Worm (Caenorhabditis elegans) whole organism, L1 larva: ENCODE results near the gene gly-14.
A peak's percentile ranks its signal among the peaks of the same experiment; 100 is the strongest.

Experiments
- C34B4.2 ChIP-seq: sonication (generic microtip); optimal IDR thresholded peaks from 2 replicates; lab custom pipeline; 2017; ENCODE audit warnings: mild to moderate bottlenecking, missing genetic modification characterization, missing compliant biosample characterization
- F16B12.6 ChIP-seq: fragments of 150-350 bp; optimal IDR thresholded peaks from 2 replicates; lab custom pipeline; 2014; ENCODE audit warnings: missing biosample characterization, missing genetic modification characterization
- Y116A8C.19 ChIP-seq: sonication (generic microtip); optimal IDR thresholded peaks from 2 replicates; lab custom pipeline; 2016; ENCODE audit warnings: missing compliant biosample characterization, missing genetic modification characterization, borderline replicate concordance
- alr-1 ChIP-seq: fragments of 200-800 bp; sonication (Bioruptor generic); optimal IDR thresholded peaks from 2 replicates; lab custom pipeline; 2018; ENCODE audit warnings: borderline replicate concordance, mild to moderate bottlenecking, missing genetic modification characterization, missing compliant biosample characterization
- aly-2 ChIP-seq: fragments of 150-350 bp; optimal IDR thresholded peaks from 2 replicates; lab custom pipeline; 2014; ENCODE audit warnings: missing biosample characterization, missing genetic modification characterization
- ama-1 ChIP-seq: fragments of 150-350 bp; optimal IDR thresholded peaks from 2 replicates; lab custom pipeline; 2014
- ceh-63 ChIP-seq: fragments of 200-800 bp; sonication (Bioruptor generic); optimal IDR thresholded peaks from 2 replicates; lab custom pipeline; 2018; ENCODE audit warnings: mild to moderate bottlenecking, missing genetic modification characterization, missing compliant biosample characterization
- ceh-8 ChIP-seq: fragments of 200-800 bp; sonication (Bioruptor generic); optimal IDR thresholded peaks from 2 replicates; lab custom pipeline; 2018; ENCODE audit warnings: mild to moderate bottlenecking, missing genetic modification characterization, moderate library complexity, missing compliant biosample characterization
- ceh-82 ChIP-seq, 3 experiments: fragments of 150-350 bp in 1 of 3; sonication (generic microtip) in 2 of 3; optimal IDR thresholded peaks; 2 replicates each; lab custom pipeline; 2014 to 2017; ENCODE audit warnings: missing biosample characterization in 3 of 3, missing genetic modification characterization in 3 of 3
- ceh-88 ChIP-seq: fragments of 200-800 bp; sonication (Bioruptor generic); IDR thresholded peaks from 2 replicates; pipeline ENCODE4 v1.3.6; 2022; ENCODE audit warnings: missing genetic modification characterization, missing compliant biosample characterization
- ces-1 ChIP-seq: fragments of 150-350 bp; optimal IDR thresholded peaks from 2 replicates; lab custom pipeline; 2014; ENCODE audit warnings: missing biosample characterization, missing genetic modification reagents, missing genetic modification characterization
- dpl-1 ChIP-seq, 3 experiments: fragments of 150-350 bp in 2 of 3; sonication (generic microtip) in 1 of 3; optimal IDR thresholded peaks; 2 replicates each; lab custom pipeline; 2014 to 2017; ENCODE audit warnings: missing biosample characterization in 3 of 3, missing genetic modification characterization in 3 of 3, missing genetic modification reagents in 3 of 3
- egl-27 ChIP-seq, 2 experiments: fragments of 150-350 bp in 1 of 2; sonication (generic microtip); optimal IDR thresholded peaks; 3 replicates each; lab custom pipeline; 2017 to 2018; ENCODE audit warnings: missing biosample characterization in 2 of 2, missing genetic modification characterization in 2 of 2, missing genetic modification reagents in 2 of 2
- elt-2 ChIP-seq: sonication (generic microtip); optimal IDR thresholded peaks from 2 replicates; lab custom pipeline; 2016; ENCODE audit warnings: missing genetic modification characterization, mild to moderate bottlenecking, inconsistent platforms, missing compliant biosample characterization, missing genetic modification reagents
- elt-3 ChIP-seq, 6 experiments: fragments of 150-350 bp in 1 of 6; sonication (generic microtip); optimal IDR thresholded peaks; 2 replicates each; lab custom pipeline; 2017 to 2018; ENCODE audit warnings: missing biosample characterization in 6 of 6, missing genetic modification characterization in 6 of 6, inconsistent platforms in 1 of 6
- fkh-8 ChIP-seq: sonication (generic microtip); optimal IDR thresholded peaks from 2 replicates; lab custom pipeline; 2016; ENCODE audit warnings: mild to moderate bottlenecking, missing genetic modification characterization, missing compliant biosample characterization
- grh-1 ChIP-seq: fragments of 200-800 bp; sonication (Bioruptor generic); IDR thresholded peaks from 2 replicates; pipeline ENCODE4 v1.3.6; 2022; ENCODE audit warnings: missing genetic modification reagents, missing genetic modification characterization, missing compliant biosample characterization
- hlh-17 ChIP-seq: fragments of 200-800 bp; sonication (Bioruptor generic); optimal IDR thresholded peaks from 2 replicates; lab custom pipeline; 2018; ENCODE audit warnings: missing genetic modification characterization, mild to moderate bottlenecking, missing compliant biosample characterization, moderate library complexity, borderline replicate concordance
- hpl-2 ChIP-seq: fragments of 150-350 bp; optimal IDR thresholded peaks from 2 replicates; lab custom pipeline; 2014; ENCODE audit warnings: missing biosample characterization, missing genetic modification reagents, missing genetic modification characterization
- isw-1 ChIP-seq: fragments of 200-800 bp; sonication (Bioruptor generic); IDR thresholded peaks from 2 replicates; pipeline ENCODE4 v1.3.6; 2022; ENCODE audit warnings: missing genetic modification characterization, missing compliant biosample characterization
- jun-1 ChIP-seq: fragments of 150-350 bp; optimal IDR thresholded peaks from 2 replicates; lab custom pipeline; 2014; ENCODE audit warnings: missing biosample characterization, missing genetic modification reagents, missing genetic modification characterization
- lin-35 ChIP-seq, 2 experiments: fragments of 150-350 bp; optimal IDR thresholded peaks; 2 replicates each; lab custom pipeline; 2014; ENCODE audit warnings: missing biosample characterization in 2 of 2, missing genetic modification characterization in 2 of 2, missing genetic modification reagents in 2 of 2
- lsy-2 ChIP-seq, 2 experiments: fragments of 150-350 bp; optimal IDR thresholded peaks; 2 replicates each; lab custom pipeline; 2014; ENCODE audit warnings: missing biosample characterization in 2 of 2, missing genetic modification characterization in 2 of 2
- mab-9 ChIP-seq: fragments of 200-800 bp; sonication (Bioruptor generic); IDR thresholded peaks from 2 replicates; pipeline ENCODE4 v1.3.6; 2022; ENCODE audit warnings: missing genetic modification reagents, missing genetic modification characterization, missing compliant biosample characterization
- nhr-11 ChIP-seq: fragments of 150-350 bp; optimal IDR thresholded peaks from 2 replicates; lab custom pipeline; 2014; ENCODE audit warnings: missing biosample characterization, missing genetic modification characterization
- nhr-12 ChIP-seq: sonication (generic microtip); optimal IDR thresholded peaks from 2 replicates; lab custom pipeline; 2017; ENCODE audit warnings: missing biosample characterization, missing genetic modification characterization
- nhr-19 ChIP-seq: fragments of 200-800 bp; sonication (Bioruptor generic); conservative IDR thresholded peaks from 2 replicates; pipeline ENCODE4 v1.3.6; 2022; ENCODE audit warnings: missing genetic modification characterization, missing compliant biosample characterization
- nhr-20 ChIP-seq: sonication (generic microtip); optimal IDR thresholded peaks from 2 replicates; lab custom pipeline; 2016; ENCODE audit warnings: mild to moderate bottlenecking, missing genetic modification characterization, missing compliant biosample characterization
- nhr-237 ChIP-seq: fragments of 150-350 bp; optimal IDR thresholded peaks from 2 replicates; lab custom pipeline; 2014; ENCODE audit warnings: missing biosample characterization, missing genetic modification characterization
- nhr-28 ChIP-seq: fragments of 150-350 bp; optimal IDR thresholded peaks from 2 replicates; lab custom pipeline; 2014; ENCODE audit warnings: missing biosample characterization, missing genetic modification characterization
- nhr-71 ChIP-seq: sonication (generic microtip); optimal IDR thresholded peaks from 2 replicates; lab custom pipeline; 2016; ENCODE audit warnings: mild to moderate bottlenecking, missing genetic modification characterization, moderate library complexity, missing compliant biosample characterization
- nhr-76 ChIP-seq: sonication (generic microtip); optimal IDR thresholded peaks from 2 replicates; lab custom pipeline; 2017; ENCODE audit warnings: missing biosample characterization, missing genetic modification characterization
- nhr-84 ChIP-seq: sonication (generic microtip); optimal IDR thresholded peaks from 2 replicates; lab custom pipeline; 2017; ENCODE audit warnings: missing biosample characterization, missing genetic modification characterization
- nhr-85 ChIP-seq: sonication (generic microtip); peaks from one replicate; lab custom pipeline; 2016; ENCODE audit warnings: missing genetic modification characterization, inconsistent platforms, missing compliant biosample characterization
- nhr-90 ChIP-seq: sonication (generic microtip); optimal IDR thresholded peaks from 2 replicates; lab custom pipeline; 2016; ENCODE audit warnings: mild to moderate bottlenecking, missing genetic modification characterization, missing compliant biosample characterization; ENCODE audit not compliant: poor library complexity
- pag-3 ChIP-seq: sonication (generic microtip); optimal IDR thresholded peaks from 2 replicates; lab custom pipeline; 2017; ENCODE audit warnings: missing genetic modification characterization, mild to moderate bottlenecking, missing compliant biosample characterization, antibody characterized with exemption, borderline replicate concordance; ENCODE audit not compliant: insufficient read depth
- pax-3 ChIP-seq: fragments of 200-800 bp; sonication (Bioruptor generic); optimal IDR thresholded peaks from 2 replicates; lab custom pipeline; 2018; ENCODE audit warnings: mild to moderate bottlenecking, missing genetic modification characterization, moderate library complexity, missing compliant biosample characterization
- pqm-1 ChIP-seq: sonication (generic microtip); optimal IDR thresholded peaks from 3 replicates; lab custom pipeline; 2017; ENCODE audit warnings: missing biosample characterization, missing genetic modification characterization
- skn-1 ChIP-seq: fragments of 150-350 bp; optimal IDR thresholded peaks from 2 replicates; lab custom pipeline; 2014; ENCODE audit warnings: missing biosample characterization, missing genetic modification characterization
- snpc-4 ChIP-seq: fragments of 150-350 bp; optimal IDR thresholded peaks from 2 replicates; lab custom pipeline; 2014; ENCODE audit warnings: missing biosample characterization, missing genetic modification characterization
- sptf-1 ChIP-seq: fragments of 150-350 bp; optimal IDR thresholded peaks from 2 replicates; lab custom pipeline; 2014; ENCODE audit warnings: missing biosample characterization, missing genetic modification characterization
- sup-37 ChIP-seq: fragments of 200-800 bp; sonication (Bioruptor generic); optimal IDR thresholded peaks from 2 replicates; lab custom pipeline; 2018; ENCODE audit warnings: mild to moderate bottlenecking, missing genetic modification characterization, missing compliant biosample characterization
- swsn-7 ChIP-seq: sonication (generic microtip); optimal IDR thresholded peaks from 2 replicates; lab custom pipeline; 2016; ENCODE audit warnings: missing genetic modification characterization, missing compliant biosample characterization
- tbx-2 ChIP-seq: sonication (generic microtip); optimal IDR thresholded peaks from 2 replicates; lab custom pipeline; 2016; ENCODE audit warnings: missing genetic modification characterization, missing compliant biosample characterization
- unc-130 ChIP-seq: fragments of 150-350 bp; optimal IDR thresholded peaks from 2 replicates; lab custom pipeline; 2017; ENCODE audit warnings: missing biosample characterization, missing genetic modification characterization, inconsistent platforms
- unc-30 ChIP-seq: sonication (generic microtip); optimal IDR thresholded peaks from 2 replicates; lab custom pipeline; 2017; ENCODE audit warnings: missing biosample characterization, missing genetic modification characterization
- unc-62 ChIP-seq: fragments of 150-350 bp; optimal IDR thresholded peaks from 2 replicates; lab custom pipeline; 2014; ENCODE audit warnings: missing biosample characterization, missing genetic modification reagents, missing genetic modification characterization
- unc-86 ChIP-seq: sonication (generic microtip); optimal IDR thresholded peaks from 2 replicates; lab custom pipeline; 2016; ENCODE audit warnings: missing genetic modification characterization, missing compliant biosample characterization
- unc-98 ChIP-seq: fragments of 200-800 bp; sonication (Bioruptor generic); IDR thresholded peaks from 2 replicates; pipeline ENCODE4 v1.3.6; 2022; ENCODE audit warnings: missing genetic modification characterization, missing compliant biosample characterization
- vab-15 ChIP-seq: sonication (generic microtip); optimal IDR thresholded peaks from 2 replicates; lab custom pipeline; 2017; ENCODE audit warnings: missing genotype, mild to moderate bottlenecking, missing genetic modification characterization, missing compliant biosample characterization
- xbp-1 ChIP-seq: sonication (generic microtip); optimal IDR thresholded peaks from 2 replicates; lab custom pipeline; 2016; ENCODE audit warnings: missing genetic modification characterization, missing compliant biosample characterization
- zag-1 ChIP-seq: fragments of 150-350 bp; optimal IDR thresholded peaks from 2 replicates; lab custom pipeline; 2014; ENCODE audit warnings: missing biosample characterization, missing genetic modification characterization
- ztf-11 ChIP-seq, 2 experiments: sonication (generic microtip); optimal IDR thresholded peaks; 2 replicates each; lab custom pipeline; 2016 to 2017; ENCODE audit warnings: missing genetic modification characterization in 2 of 2, missing biosample characterization in 1 of 2, missing compliant biosample characterization in 1 of 2

Gene gly-14

DNA sequence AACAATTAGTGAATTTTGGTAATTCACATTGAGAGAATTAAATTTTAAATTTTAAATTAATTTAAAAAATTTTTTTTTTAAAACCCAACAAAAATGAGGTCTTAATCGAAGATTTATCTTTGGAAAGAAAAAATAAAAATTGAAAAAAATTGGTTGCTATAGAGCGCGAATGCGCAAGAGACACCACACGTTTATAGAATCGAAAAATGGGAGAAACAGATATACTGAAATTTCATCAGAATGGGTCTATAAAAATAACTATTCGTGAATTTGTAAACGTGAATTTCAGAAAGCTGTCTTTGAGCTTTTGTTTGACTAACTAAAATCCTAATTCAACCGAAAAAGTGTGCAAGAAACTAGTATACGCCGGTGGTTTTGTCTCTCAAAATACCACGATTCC lies 47.4 kb upstream of the gly-14 start:
- TF ChIP-seq sup-37 (no peak), nhr-84 (tag; lab: Kevin White, UChicago) (no peak), C34B4.2 (tag; lab: Kevin White, UChicago) (no peak), swsn-7 (peak; percentile 71), pag-3 (no peak), skn-1 (peak; percentile 58), ceh-8 (GFP tag; lab: Kevin White, UChicago) (peak; percentile 34), vab-15 (tag; lab: Kevin White, UChicago) (no peak), ceh-82 (tag; optimal IDR thresholded peaks at IDR 0.05; lab: Kevin White, UChicago) (peak in 1 of 3 experiments; percentile 29), tbx-2 (tag; lab: Kevin White, UChicago) (peak; percentile 77), sptf-1 (no peak), snpc-4 (peak; percentile 2), hpl-2 (GFP tag; lab: Kevin White, UChicago) (peak; percentile 49), alr-1 (tag; lab: Kevin White, UChicago) (no peak), fkh-8 (tag; lab: Kevin White, UChicago) (peak; percentile 84), elt-3 (tag; optimal IDR thresholded peaks at IDR 0.05; lab: Kevin White, UChicago) (no peak), lsy-2 (tag; optimal IDR thresholded peaks at IDR 0.05; lab: Kevin White, UChicago) (peak; percentile 72 to 88), nhr-19 (GFP tag; lab: Robert Waterston, UW) (peak; percentile 75), xbp-1 (tag; lab: Kevin White, UChicago) (peak; percentile 81), unc-98 (GFP tag; lab: Robert Waterston, UW) (peak; percentile 70), egl-27 (tag; optimal IDR thresholded peaks at IDR 0.05; lab: Kevin White, UChicago) (no peak), nhr-237 (tag; lab: Kevin White, UChicago) (peak; percentile 31), Y116A8C.19 (tag; lab: Kevin White, UChicago) (no peak), nhr-71 (tag; lab: Kevin White, UChicago) (peak; percentile 86), pqm-1 (no peak), nhr-12 (tag; lab: Kevin White, UChicago) (no peak), ces-1 (GFP tag; lab: Kevin White, UChicago) (no peak), dpl-1 (GFP tag; optimal IDR thresholded peaks at IDR 0.05; lab: Kevin White, UChicago) (peak; percentile 53 to 64 (median 63)), ceh-88 (GFP tag; lab: Robert Waterston, UW) (peak; percentile 60), nhr-85 (tag; lab: Kevin White, UChicago) (peak; percentile 87), ama-1 (lab: Kevin White, UChicago) (no peak), jun-1 (peak; percentile 51), unc-62 (GFP tag; lab: Kevin White, UChicago) (no peak), pax-3 (peak; percentile 85), nhr-76 (tag; lab: Kevin White, UChicago) (no peak), zag-1 (tag; lab: Kevin White, UChicago) (no peak), unc-30 (tag; lab: Kevin White, UChicago) (no peak), mab-9 (GFP tag; lab: Robert Waterston, UW) (no peak), nhr-20 (peak; percentile 84), unc-130 (tag; lab: Kevin White, UChicago) (no peak), nhr-90 (peak; percentile 85), isw-1 (GFP tag; lab: Robert Waterston, UW) (peak; percentile 63), grh-1 (GFP tag; lab: Robert Waterston, UW) (no peak), ceh-63 (GFP tag; lab: Kevin White, UChicago) (no peak), unc-86 (tag; lab: Kevin White, UChicago) (no peak), ztf-11 (tag; optimal IDR thresholded peaks at IDR 0.05; lab: Kevin White, UChicago) (peak in 1 of 2 experiments; percentile 73), elt-2 (peak; percentile 43), hlh-17 (GFP tag; lab: Kevin White, UChicago) (no peak), lin-35 (GFP tag; optimal IDR thresholded peaks at IDR 0.05; lab: Kevin White, UChicago) (peak; percentile 59 to 85), aly-2 (no peak), F16B12.6 (tag; lab: Kevin White, UChicago) (no peak), nhr-28 (tag; lab: Kevin White, UChicago) (no peak), nhr-11 (tag; lab: Kevin White, UChicago) (no peak)
